Fruit fly (Drosophila melanogaster) whole organism, prepupa: ENCODE results near the gene osp.

Experiments
- Blimp-1 ChIP-seq: fragments of 200-800 bp; sonication (Bioruptor generic); optimal IDR thresholded peaks from 3 replicates; lab custom pipeline; 2017; ENCODE audit warnings: missing biosample characterization, missing genetic modification characterization, mild to moderate bottlenecking, moderate library complexity, missing genetic modification reagents
- CG10631 ChIP-seq: fragments of 200-800 bp; sonication (Bioruptor generic); optimal IDR thresholded peaks from 2 replicates; lab custom pipeline; 2016; ENCODE audit warnings: missing biosample characterization, missing genetic modification characterization
- CG10669 ChIP-seq: fragments of 200-800 bp; sonication (Bioruptor generic); optimal IDR thresholded peaks from 3 replicates; lab custom pipeline; 2018; ENCODE audit warnings: missing biosample characterization, mild to moderate bottlenecking, missing genetic modification characterization, moderate library complexity
- CG11762 ChIP-seq: fragments of 200-800 bp; sonication (Bioruptor generic); optimal IDR thresholded peaks from 3 replicates; lab custom pipeline; 2016; ENCODE audit warnings: missing biosample characterization, missing genetic modification characterization; ENCODE audit not compliant: insufficient read depth
- CG11902 ChIP-seq: fragments of 200-800 bp; sonication (Bioruptor generic); optimal IDR thresholded peaks from 3 replicates; lab custom pipeline; 2016; ENCODE audit warnings: missing biosample characterization, missing genetic modification characterization
- CG16779 ChIP-seq: fragments of 200-800 bp; sonication (Bioruptor generic); optimal IDR thresholded peaks from 3 replicates; lab custom pipeline; 2017; ENCODE audit warnings: missing biosample characterization, mild to moderate bottlenecking, missing genetic modification characterization
- CG3032 ChIP-seq: fragments of 200-800 bp; optimal IDR thresholded peaks from 2 replicates; lab custom pipeline; 2019; ENCODE audit warnings: missing biosample characterization, mild to moderate bottlenecking, missing genetic modification characterization, moderate library complexity
- CG34406 ChIP-seq: fragments of 200-800 bp; sonication (Bioruptor generic); optimal IDR thresholded peaks from 3 replicates; lab custom pipeline; 2016; ENCODE audit warnings: missing biosample characterization, missing genetic modification characterization
- CG4318 ChIP-seq: fragments of 200-800 bp; sonication (Bioruptor generic); optimal IDR thresholded peaks from 3 replicates; lab custom pipeline; 2017; ENCODE audit warnings: missing biosample characterization, mild to moderate bottlenecking, missing genetic modification characterization
- CG6163 ChIP-seq: fragments of 200-800 bp; sonication (Bioruptor generic); IDR thresholded peaks from 3 replicates; pipeline ENCODE4 v1.3.6; 2022; ENCODE audit warnings: missing biosample characterization, missing genetic modification characterization
- CG6276 ChIP-seq: fragments of 200-800 bp; sonication (Bioruptor generic); optimal IDR thresholded peaks from 2 replicates; lab custom pipeline; 2017; ENCODE audit warnings: missing biosample characterization, mild to moderate bottlenecking, missing genetic modification characterization
- CG6792 ChIP-seq: fragments of 200-800 bp; sonication (Bioruptor generic); optimal IDR thresholded peaks from 3 replicates; lab custom pipeline; 2016; ENCODE audit warnings: missing biosample characterization, missing genetic modification characterization
- CG6808 ChIP-seq: fragments of 200-800 bp; sonication (Bioruptor generic); optimal IDR thresholded peaks from 3 replicates; lab custom pipeline; 2017; ENCODE audit warnings: missing biosample characterization, missing genetic modification characterization, mild to moderate bottlenecking, moderate library complexity, missing genetic modification reagents
- CG6854 ChIP-seq: fragments of 200-800 bp; sonication (Bioruptor generic); optimal IDR thresholded peaks from 2 replicates; lab custom pipeline; 2017; ENCODE audit warnings: missing biosample characterization, mild to moderate bottlenecking, missing genetic modification characterization
- CG7368 ChIP-seq: fragments of 200-800 bp; sonication (Bioruptor generic); optimal IDR thresholded peaks from 3 replicates; lab custom pipeline; 2016; ENCODE audit warnings: missing biosample characterization, missing genetic modification characterization
- CG8119 ChIP-seq: fragments of 200-800 bp; sonication (Bioruptor generic); IDR thresholded peaks from 3 replicates; pipeline ENCODE4 v1.3.6; 2022; ENCODE audit warnings: missing biosample characterization, missing genetic modification characterization
- CG8319 ChIP-seq: fragments of 200-800 bp; sonication (Bioruptor generic); optimal IDR thresholded peaks from 3 replicates; lab custom pipeline; 2016; ENCODE audit warnings: missing biosample characterization, missing genetic modification characterization
- CG8632 ChIP-seq: fragments of 200-800 bp; sonication (Bioruptor generic); optimal IDR thresholded peaks from 3 replicates; lab custom pipeline; 2016; ENCODE audit warnings: missing biosample characterization, missing genetic modification characterization
- CG9139 ChIP-seq: fragments of 200-800 bp; sonication (Bioruptor generic); optimal IDR thresholded peaks from 3 replicates; lab custom pipeline; 2017; ENCODE audit warnings: missing biosample characterization, mild to moderate bottlenecking, missing genetic modification characterization
- Eip75B ChIP-seq: fragments of 200-800 bp; sonication (Bioruptor generic); optimal IDR thresholded peaks from 3 replicates; lab custom pipeline; 2016; ENCODE audit warnings: missing biosample characterization, missing genetic modification characterization
- Eip78C ChIP-seq: fragments of 200-800 bp; sonication (Bioruptor generic); peaks from one replicate; lab custom pipeline; 2016; ENCODE audit warnings: missing biosample characterization, missing genetic modification characterization
- Ets21C ChIP-seq: fragments of 200-800 bp; sonication (Bioruptor generic); optimal IDR thresholded peaks from 3 replicates; lab custom pipeline; 2016; ENCODE audit warnings: missing biosample characterization, missing genetic modification characterization
- Ets96B ChIP-seq: fragments of 200-800 bp; optimal IDR thresholded peaks from 2 replicates; lab custom pipeline; 2019; ENCODE audit warnings: missing biosample characterization, mild to moderate bottlenecking, missing genetic modification characterization, moderate library complexity
- Gug ChIP-seq: fragments of 200-800 bp; sonication (Bioruptor generic); IDR thresholded peaks from 2 replicates; pipeline ENCODE4 v1.3.6; 2022; ENCODE audit warnings: missing biosample characterization, missing genetic modification characterization
- Hr39 ChIP-seq: fragments of 200-800 bp; sonication (Bioruptor generic); optimal IDR thresholded peaks from 2 replicates; lab custom pipeline; 2016; ENCODE audit warnings: missing biosample characterization, missing genetic modification characterization
- Hr4 ChIP-seq: fragments of 200-800 bp; sonication (Bioruptor generic); optimal IDR thresholded peaks from 3 replicates; lab custom pipeline; 2016; ENCODE audit warnings: missing biosample characterization, missing genetic modification characterization
- Lpt ChIP-seq: fragments of 200-800 bp; sonication (Bioruptor generic); optimal IDR thresholded peaks from 3 replicates; lab custom pipeline; 2016; ENCODE audit warnings: missing biosample characterization, missing genetic modification characterization
- Met ChIP-seq: fragments of 200-800 bp; sonication (Bioruptor generic); optimal IDR thresholded peaks from 3 replicates; lab custom pipeline; 2016; ENCODE audit warnings: missing biosample characterization, missing genetic modification characterization
- OdsH ChIP-seq: fragments of 200-800 bp; sonication (Bioruptor generic); optimal IDR thresholded peaks from 3 replicates; lab custom pipeline; 2016; ENCODE audit warnings: missing biosample characterization, missing genetic modification characterization
- Sox102F ChIP-seq: fragments of 200-800 bp; sonication (Bioruptor generic); optimal IDR thresholded peaks from 2 replicates; lab custom pipeline; 2016; ENCODE audit warnings: missing biosample characterization, mild to moderate bottlenecking, missing genetic modification characterization
- Sox14 ChIP-seq: fragments of 200-800 bp; sonication (Bioruptor generic); optimal IDR thresholded peaks from 3 replicates; lab custom pipeline; 2016; ENCODE audit warnings: missing biosample characterization, missing genetic modification characterization
- Sox15 ChIP-seq: fragments of 200-800 bp; sonication (Bioruptor generic); optimal IDR thresholded peaks from 3 replicates; lab custom pipeline; 2016; ENCODE audit warnings: missing biosample characterization, missing genetic modification characterization
- achi ChIP-seq: fragments of 200-800 bp; sonication (Bioruptor generic); optimal IDR thresholded peaks from 3 replicates; lab custom pipeline; 2016; ENCODE audit warnings: missing biosample characterization, missing genetic modification characterization
- acj6 ChIP-seq: fragments of 200-800 bp; sonication (Bioruptor generic); optimal IDR thresholded peaks from 3 replicates; lab custom pipeline; 2016; ENCODE audit warnings: missing biosample characterization, missing genetic modification characterization
- dac ChIP-seq: fragments of 200-800 bp; sonication (Bioruptor generic); optimal IDR thresholded peaks from 2 replicates; lab custom pipeline; 2017; ENCODE audit warnings: missing biosample characterization, mild to moderate bottlenecking, missing genetic modification characterization
- eg ChIP-seq: fragments of 200-800 bp; sonication (Bioruptor generic); IDR thresholded peaks from 3 replicates; pipeline ENCODE4 v1.3.6; 2022; ENCODE audit warnings: missing biosample characterization, missing genetic modification characterization
- esn ChIP-seq: fragments of 200-800 bp; sonication (Bioruptor generic); optimal IDR thresholded peaks from 2 replicates; lab custom pipeline; 2016; ENCODE audit warnings: missing biosample characterization, mild to moderate bottlenecking, missing genetic modification characterization, moderate library complexity
- fd85E ChIP-seq: fragments of 200-800 bp; sonication (Bioruptor generic); optimal IDR thresholded peaks from 3 replicates; lab custom pipeline; 2016; ENCODE audit warnings: missing biosample characterization, missing genetic modification characterization
- fkh ChIP-seq: fragments of 200-800 bp; sonication (Bioruptor generic); optimal IDR thresholded peaks from 3 replicates; lab custom pipeline; 2017; ENCODE audit warnings: missing biosample characterization, mild to moderate bottlenecking, missing genetic modification characterization, moderate library complexity
- lz ChIP-seq: fragments of 200-800 bp; sonication (Bioruptor generic); optimal IDR thresholded peaks from 3 replicates; lab custom pipeline; 2016; ENCODE audit warnings: missing biosample characterization, missing genetic modification characterization
- pdm3 ChIP-seq: fragments of 200-800 bp; sonication (Bioruptor generic); optimal IDR thresholded peaks from 3 replicates; lab custom pipeline; 2016; ENCODE audit warnings: missing biosample characterization, missing genetic modification characterization
- salr ChIP-seq, 2 experiments: fragments of 200-800 bp; sonication (Bioruptor generic); optimal IDR thresholded peaks; 3 replicates each; lab custom pipeline; 2016 to 2018; ENCODE audit warnings: missing biosample characterization in 2 of 2, missing genetic modification characterization in 2 of 2, mild to moderate bottlenecking in 1 of 2
- spab ChIP-seq: fragments of 200-800 bp; sonication (Bioruptor generic); optimal IDR thresholded peaks from 2 replicates; lab custom pipeline; 2017; ENCODE audit warnings: missing biosample characterization, mild to moderate bottlenecking, missing genetic modification characterization, missing genetic modification reagents
- svp ChIP-seq: fragments of 200-800 bp; sonication (Bioruptor generic); peaks from one replicate; lab custom pipeline; 2016; ENCODE audit warnings: missing biosample characterization, missing genetic modification characterization
- topi ChIP-seq: fragments of 200-800 bp; sonication (Bioruptor generic); optimal IDR thresholded peaks from 3 replicates; lab custom pipeline; 2016; ENCODE audit warnings: missing biosample characterization, missing genetic modification characterization
- vri ChIP-seq: fragments of 200-800 bp; sonication (Bioruptor generic); optimal IDR thresholded peaks from 3 replicates; lab custom pipeline; 2016; ENCODE audit warnings: missing biosample characterization, mild to moderate bottlenecking, missing genetic modification characterization

osp gene

dm6 chr2L:14630988-14631723 is 58.0 kb downstream of the osp start (continued):
- peak; percentile 48 for TF ChIP-seq spab (GFP tag; lab: Kevin White, UChicago)
- no peak for TF ChIP-seq dac (GFP tag; lab: Kevin White, UChicago)
- TF ChIP-seq Eip78C (GFP tag; lab: Kevin White, UChicago) = peak; percentile 85
- TF ChIP-seq vri (GFP tag; lab: Kevin White, UChicago) = no peak
- TF ChIP-seq Hr4 (GFP tag; lab: Kevin White, UChicago) = peak; percentile 85
- TF ChIP-seq esn = peak; percentile 58
- TF ChIP-seq fd85E (GFP tag; lab: Kevin White, UChicago) = no peak
- TF ChIP-seq Met (GFP tag; lab: Kevin White, UChicago) = peak; percentile 35
- TF ChIP-seq Blimp-1 (GFP tag; lab: Kevin White, UChicago) = no peak
- peak; percentile 50 for TF ChIP-seq CG7368
- TF ChIP-seq Sox14 = peak; percentile 75
- TF ChIP-seq Hr39 = peak; percentile 71
- TF ChIP-seq CG34406 (GFP tag; lab: Kevin White, UChicago) = peak; percentile 68
- peak; percentile 76 for TF ChIP-seq acj6 (GFP tag; lab: Kevin White, UChicago)
- peak; percentile 63 for TF ChIP-seq CG10669 (GFP tag; lab: Kevin White, UChicago)
- TF ChIP-seq Gug (GFP tag; lab: Robert Waterston, UW) = peak; percentile 82
- peak; percentile 67 for TF ChIP-seq CG6276 (GFP tag; lab: Kevin White, UChicago)
- TF ChIP-seq CG6808 (GFP tag; lab: Kevin White, UChicago) = peak; percentile 59
- TF ChIP-seq CG8119 (GFP tag; lab: Robert Waterston, UW) = peak; percentile 83
- peak; percentile 45 to 56 for TF ChIP-seq salr (GFP tag; optimal IDR thresholded peaks at IDR 0.05; lab: Kevin White, UChicago)
- peak; percentile 90 for TF ChIP-seq eg
- TF ChIP-seq CG16779 = peak; percentile 11
- TF ChIP-seq Lpt = peak; percentile 68
- TF ChIP-seq CG6854 (GFP tag; lab: Kevin White, UChicago) = no peak
- TF ChIP-seq CG11902 (GFP tag; lab: Kevin White, UChicago) = peak; percentile 57
- TF ChIP-seq OdsH (GFP tag; lab: Kevin White, UChicago) = peak; percentile 75
- TF ChIP-seq Ets21C (GFP tag; lab: Kevin White, UChicago) = peak; percentile 19
- peak; percentile 53 for TF ChIP-seq Sox15
- TF ChIP-seq CG6792 (GFP tag; lab: Kevin White, UChicago) = peak; percentile 61
- peak; percentile 58 for TF ChIP-seq CG4318
- no peak for TF ChIP-seq fkh (GFP tag; lab: Kevin White, UChicago)
- peak; percentile 68 for TF ChIP-seq Ets96B (tag; lab: Kevin White, UChicago)
- TF ChIP-seq pdm3 (GFP tag; lab: Kevin White, UChicago) = peak; percentile 79
- no peak for TF ChIP-seq CG9139 (GFP tag; lab: Kevin White, UChicago)
- peak; percentile 38 for TF ChIP-seq Sox102F (GFP tag; lab: Kevin White, UChicago)
- peak; percentile 76 for TF ChIP-seq Eip75B
- peak; percentile 56 for TF ChIP-seq CG3032 (tag; lab: Kevin White, UChicago)
- peak; percentile 69 for TF ChIP-seq CG8632 (GFP tag; lab: Kevin White, UChicago)

- TF ChIP-seq Sox14 (no peak), svp (GFP tag; lab: Kevin White, UChicago) (no peak), CG10631 (GFP tag; lab: Kevin White, UChicago) (no peak), CG3032 (tag; lab: Kevin White, UChicago) (no peak), CG11902 (GFP tag; lab: Kevin White, UChicago) (no peak), topi (GFP tag; lab: Kevin White, UChicago) (no peak), achi (GFP tag; lab: Kevin White, UChicago) (no peak), Lpt (no peak), CG7368 (no peak), CG6163 (no peak), CG8319 (GFP tag; lab: Kevin White, UChicago) (no peak), lz (no peak), Sox15 (no peak), CG11762 (GFP tag; lab: Kevin White, UChicago) (no peak), CG9139 (GFP tag; lab: Kevin White, UChicago) (no peak)
These were observed 60.4 kb downstream of the osp start for dm6 chr2L:14628766-14629165.
